Worm (Caenorhabditis elegans): Measurements from ENCODE around the gene D2023.4.
A peak's percentile ranks its signal among the peaks of the same experiment; 100 is the strongest.

D2023.4 gene

DNA sequence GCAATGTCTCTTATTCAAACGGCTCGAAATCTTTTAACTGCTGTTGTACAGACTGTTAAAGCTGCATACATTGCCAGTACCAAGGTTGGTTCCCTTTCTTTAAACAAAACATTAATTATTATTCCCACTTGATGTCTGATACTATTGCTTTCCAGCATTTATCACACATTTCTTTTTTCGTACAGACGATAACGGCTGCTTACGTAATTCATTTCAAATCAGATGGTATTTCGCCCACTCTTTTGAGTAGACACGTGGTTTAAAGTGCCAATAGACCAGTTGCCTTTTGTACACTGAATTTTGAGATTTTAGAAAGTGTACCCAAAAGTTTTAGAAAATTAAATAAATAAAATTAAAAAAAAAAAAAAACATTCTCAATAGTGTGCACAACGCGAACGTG is 23.8 kb upstream of the D2023.4 start:
- TF ChIP-seq attf-6 (GFP tag; IDR thresholded peaks at IDR 0.05) (no peak), madf-6 (GFP tag; IDR thresholded peaks at IDR 0.05) (no peak), Y67H2A.10 (GFP tag; conservative IDR thresholded peaks at IDR 0.05) (no peak), mes-4 (tag; optimal IDR thresholded peaks at IDR 0.05) (no peak), nhr-80 (tag; optimal IDR thresholded peaks at IDR 0.05) (peak; percentile 56), cebp-1 (GFP tag; IDR thresholded peaks at IDR 0.05) (no peak), cebp-1 (tag; optimal IDR thresholded peaks at IDR 0.05) (peak; percentile 39), madf-8 (GFP tag; conservative IDR thresholded peaks at IDR 0.05) (no peak)

- TF ChIP-seq ztf-22 (GFP tag; optimal IDR thresholded peaks at IDR 0.05) (no peak), egl-44 (GFP tag; IDR thresholded peaks at IDR 0.05) (no peak), snpc-4 (GFP tag; optimal IDR thresholded peaks at IDR 0.05) (no peak), snpc-4 (tag; optimal IDR thresholded peaks at IDR 0.05) (no peak), ceh-27 (GFP tag; optimal IDR thresholded peaks at IDR 0.05) (no peak), lin-54 (GFP tag; optimal IDR thresholded peaks at IDR 0.05) (no peak), Y79H2A.3 (GFP tag; conservative IDR thresholded peaks at IDR 0.05) (no peak), unc-62 (GFP tag; optimal IDR thresholded peaks at IDR 0.05) (no peak), nfyb-1 (GFP tag; IDR thresholded peaks at IDR 0.05) (no peak)
Measured at ce11 chrV:11846969-11847368, 21.4 kb upstream of the D2023.4 start.

ce11 chrV:11845492-11845891 is 19.9 kb upstream of the D2023.4 start, which contains the start of gene hmp-1:
Gene hmp-1, plus strand, starts transcription at chrV:11845871.
- TF ChIP-seq repo-1 (tag; optimal IDR thresholded peaks at IDR 0.05): no peak
- TF ChIP-seq lsl-1 (GFP tag; optimal IDR thresholded peaks at IDR 0.05): peak; percentile 88
- TF ChIP-seq egrh-3 (GFP tag; IDR thresholded peaks at IDR 0.05): no peak
- no peak for TF ChIP-seq die-1 (tag; optimal IDR thresholded peaks at IDR 0.05)
- peak; percentile 80 for TF ChIP-seq F33H1.4 (GFP tag; IDR thresholded peaks at IDR 0.05)
- TF ChIP-seq madf-6 (GFP tag; IDR thresholded peaks at IDR 0.05): peak; percentile 80
- TF ChIP-seq xnd-1 (tag; optimal IDR thresholded peaks at IDR 0.05): peak; percentile 13
- peak; percentile 83 for TF ChIP-seq madf-8 (GFP tag; conservative IDR thresholded peaks at IDR 0.05)

ce11 chrV:11844828-11845227 is 19.3 kb upstream of the D2023.4 start:
- peak; percentile 31 for TF ChIP-seq nhr-80 (tag; optimal IDR thresholded peaks at IDR 0.05)
- TF ChIP-seq tbp1 (GFP tag; optimal IDR thresholded peaks at IDR 0.05): peak; percentile 5
- TF ChIP-seq zfh-2 (GFP tag; conservative IDR thresholded peaks at IDR 0.05): peak; percentile 88
- no peak for TF ChIP-seq hlh-12 (tag; optimal IDR thresholded peaks at IDR 0.05)
- no peak for TF ChIP-seq unc-62 (GFP tag; optimal IDR thresholded peaks at IDR 0.05)
- peak; percentile 12 for TF ChIP-seq chd-7 (tag; optimal IDR thresholded peaks at IDR 0.05)
- TF ChIP-seq hmg-1.2 (GFP tag; IDR thresholded peaks at IDR 0.05): peak; percentile 45; the same call in 1 of the 2 replicates
- TF ChIP-seq ekl-4 (GFP tag; IDR thresholded peaks at IDR 0.05): peak; percentile 42; the same call in 1 of the 2 replicates
- no peak for TF ChIP-seq F22D6.2 (tag; optimal IDR thresholded peaks at IDR 0.05)
- TF ChIP-seq K12H6.12 (tag; optimal IDR thresholded peaks at IDR 0.05): peak; percentile 38
- no peak for TF ChIP-seq cebp-1 (GFP tag; IDR thresholded peaks at IDR 0.05)
- no peak for TF ChIP-seq cebp-1 (tag; optimal IDR thresholded peaks at IDR 0.05)
- no peak for TF ChIP-seq aptf-2 (GFP tag; conservative IDR thresholded peaks at IDR 0.05)
- 0 out of 2 replicates have a peak, but pooled peaks have one; percentile 30 for TF ChIP-seq mcd-1 (GFP tag; IDR thresholded peaks at IDR 0.05)
- 0 out of 2 replicates have a peak, but pooled peaks have one; percentile 48 for TF ChIP-seq K11D2.4 (GFP tag; IDR thresholded peaks at IDR 0.05)
- no peak for TF ChIP-seq lsl-1 (GFP tag; optimal IDR thresholded peaks at IDR 0.05)
- TF ChIP-seq dox-1 (GFP tag; IDR thresholded peaks at IDR 0.05): peak; percentile 48; the same call in 1 of the 2 replicates
- no peak for TF ChIP-seq tlf-1 (GFP tag; optimal IDR thresholded peaks at IDR 0.05)

Measured in whole organism, young adult.